Worm (Caenorhabditis elegans): ENCODE data around the gene C06G3.3.

DNA sequence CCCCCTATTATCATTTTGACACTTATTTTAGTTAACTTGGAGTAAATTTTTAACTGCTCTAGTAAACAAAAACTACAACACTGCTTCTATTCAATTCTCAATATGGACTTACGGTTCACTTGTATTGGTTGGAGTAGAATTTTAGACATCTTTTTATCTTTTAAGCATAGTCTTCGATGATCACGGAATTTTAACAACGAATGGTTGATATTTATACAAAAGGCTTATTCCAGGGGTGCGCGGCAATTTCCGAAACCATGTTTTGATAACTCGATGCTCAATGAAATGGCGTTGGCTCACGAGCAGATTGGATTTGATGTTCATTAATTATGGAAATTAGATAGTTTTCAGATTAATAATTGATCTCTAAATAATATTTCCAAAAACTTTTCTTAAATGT, 7.5 kb downstream of the C06G3.3 start:
- no peak for TF ChIP-seq tbx-2 (tag; optimal IDR thresholded peaks at IDR 0.05)
- TF ChIP-seq sptf-1 (tag; optimal IDR thresholded peaks at IDR 0.05), result no peak
- TF ChIP-seq ceh-82 (tag; optimal IDR thresholded peaks at IDR 0.05), result no peak

Data from whole organism, L1 larva.